Fruit fly (Drosophila melanogaster) ovary, adult (tissue): ENCODE data around the gene CG9970.

ENCODE experiments used
- CG17801 ChIP-seq: fragments of 200-800 bp; optimal IDR thresholded peaks from 2 replicates; lab custom pipeline; 2019; ENCODE audit warnings: missing biosample characterization, mild to moderate bottlenecking, missing genetic modification characterization, moderate library complexity; ENCODE audit not compliant: partially characterized antibody

Gene CG9970

DNA sequence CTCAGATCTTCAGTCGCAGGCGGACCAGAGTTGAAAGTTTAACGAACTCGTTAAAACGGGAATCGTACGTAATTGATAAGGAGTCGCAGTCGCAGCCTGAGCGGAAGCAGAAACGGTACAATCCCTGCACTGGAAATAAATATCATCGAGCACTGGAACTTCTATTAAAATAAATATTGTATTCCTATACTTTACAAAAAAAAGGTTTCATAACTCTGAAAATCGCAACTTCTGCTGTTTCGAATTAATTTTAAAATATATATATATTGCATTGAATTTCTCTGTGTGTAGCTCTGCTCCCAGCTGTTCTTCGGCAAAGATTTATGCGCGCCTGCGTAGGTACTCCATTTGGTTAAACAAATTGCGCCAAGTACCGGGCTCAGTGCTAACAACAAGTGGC, 32.0 kb downstream of the CG9970 start:
- TF ChIP-seq CG17801 = no peak

- TF ChIP-seq CG17801 = no peak
These were observed 34.1 kb downstream of the CG9970 start for dm6 chr3L:2882328-2882727.

- no peak for TF ChIP-seq CG17801
These were observed 34.9 kb downstream of the CG9970 start for dm6 chr3L:2881582-2881981.

dm6 chr3L:2879827-2880131, 36.7 kb downstream of the CG9970 start:
- no peak for TF ChIP-seq CG17801

DNA sequence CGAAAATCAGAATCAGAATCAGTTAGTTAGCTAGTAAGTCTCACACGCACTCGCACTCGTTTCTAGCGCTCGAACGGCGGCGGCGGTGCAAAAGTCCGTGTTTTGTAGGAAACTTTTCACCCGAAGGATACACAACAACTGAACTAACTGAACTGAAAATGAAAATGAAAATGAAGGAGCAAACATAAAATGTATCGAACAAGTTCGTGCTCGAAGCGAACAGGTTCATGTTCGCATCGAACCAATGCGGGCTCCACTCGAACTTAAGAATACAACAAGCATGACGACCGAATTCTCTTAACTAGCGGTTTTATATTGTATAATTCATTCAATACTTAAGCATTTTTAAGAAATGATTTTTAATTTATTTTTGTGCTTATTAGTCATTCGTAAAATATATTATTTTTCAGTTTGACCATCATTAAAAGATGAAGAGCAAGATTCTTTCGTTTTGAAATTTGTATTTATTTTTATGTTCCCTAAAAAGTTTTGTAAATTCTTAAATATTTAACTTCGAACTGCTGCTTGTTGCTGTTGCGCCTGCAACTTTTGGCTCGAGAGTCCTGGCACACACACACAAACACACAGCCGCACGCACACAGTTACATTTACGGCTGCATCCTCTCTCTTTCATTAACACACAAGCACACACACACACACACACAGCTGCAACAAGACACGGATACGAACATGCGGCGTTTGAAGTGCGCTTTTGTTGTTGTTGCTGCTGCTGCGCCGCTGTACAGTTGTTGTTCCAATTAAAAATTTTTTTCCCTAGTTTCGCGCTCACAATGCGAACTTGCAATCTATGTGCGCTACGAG, 37.2 kb downstream of the CG9970 start, which contains the start of gene Tet:
Tet (minus strand) TSS at position 154 of the 822 bp plus-strand sequence.
- no peak for TF ChIP-seq CG17801

- TF ChIP-seq CG17801 = no peak
These were observed 42.4 kb downstream of the CG9970 start for dm6 chr3L:2874031-2874430.

DNA sequence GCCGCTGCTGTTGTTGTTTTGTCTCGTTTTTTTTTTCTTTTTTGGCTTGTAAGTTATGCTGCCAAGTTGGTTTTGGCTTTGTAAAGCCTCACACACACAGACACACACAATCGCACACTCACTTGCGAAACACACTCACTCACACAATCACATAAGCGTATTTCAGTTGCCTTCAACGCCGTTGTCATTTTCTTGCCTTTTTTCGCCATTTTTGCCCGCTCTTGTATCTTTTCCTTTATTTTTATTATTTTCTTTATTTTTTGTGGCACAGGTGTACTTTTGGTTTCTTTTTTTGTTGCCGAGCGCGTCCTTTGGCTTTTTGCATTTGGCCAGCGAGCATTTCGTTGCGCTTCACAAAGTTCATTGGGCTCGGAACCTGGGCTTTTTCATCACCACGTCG, 43.4 kb downstream of the CG9970 start:
- no peak for TF ChIP-seq CG17801

- no peak for TF ChIP-seq CG17801
These were observed 45.3 kb downstream of the CG9970 start for dm6 chr3L:2871155-2871554.

- no peak for TF ChIP-seq CG17801
These were observed 47.6 kb downstream of the CG9970 start for dm6 chr3L:2868695-2869444.

DNA sequence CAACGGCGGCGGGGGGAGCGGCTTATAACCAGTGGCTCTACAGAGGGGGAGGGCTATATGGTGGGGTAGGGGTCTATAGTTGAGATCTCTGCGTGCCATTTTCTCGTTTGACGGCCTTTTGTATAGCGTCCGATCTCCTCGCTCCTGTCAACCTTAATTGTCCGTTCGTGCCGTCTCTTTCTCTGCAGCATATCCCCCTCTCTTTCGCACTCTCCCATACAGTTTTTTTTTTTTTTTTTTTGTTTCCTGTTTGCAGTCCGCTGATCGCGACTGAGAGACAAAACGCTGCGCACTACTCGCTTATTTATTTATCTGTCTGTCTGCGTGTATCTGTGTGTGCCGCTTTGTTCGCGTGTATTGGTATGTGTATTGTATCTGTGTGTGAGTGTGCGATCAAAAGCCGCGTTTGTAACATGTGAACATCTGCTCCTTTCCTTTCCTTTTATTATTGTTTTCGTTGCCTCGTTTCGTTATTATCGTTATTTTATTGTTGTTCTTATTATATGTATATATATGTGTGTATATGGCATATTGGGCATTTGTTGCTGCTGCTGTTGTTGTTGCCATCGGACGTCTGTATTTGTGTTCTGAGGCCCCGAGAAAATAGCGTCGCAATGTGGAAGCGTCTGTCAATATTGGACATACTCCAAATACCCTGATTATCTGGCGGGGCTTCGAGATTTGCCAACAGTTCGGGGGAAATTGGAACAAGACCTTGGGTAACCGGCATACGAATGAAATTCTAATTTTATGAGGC, 48.8 kb downstream of the CG9970 start:
- TF ChIP-seq CG17801 = no peak

- TF ChIP-seq CG17801 = no peak
These were observed 49.6 kb downstream of the CG9970 start for dm6 chr3L:2866843-2867242.

dm6 chr3L:2865564-2865963, 50.9 kb downstream of the CG9970 start:
- no peak for TF ChIP-seq CG17801
